Fruit fly (Drosophila melanogaster): Measurements from ENCODE around the gene yip2.

The yip2 gene

DNA sequence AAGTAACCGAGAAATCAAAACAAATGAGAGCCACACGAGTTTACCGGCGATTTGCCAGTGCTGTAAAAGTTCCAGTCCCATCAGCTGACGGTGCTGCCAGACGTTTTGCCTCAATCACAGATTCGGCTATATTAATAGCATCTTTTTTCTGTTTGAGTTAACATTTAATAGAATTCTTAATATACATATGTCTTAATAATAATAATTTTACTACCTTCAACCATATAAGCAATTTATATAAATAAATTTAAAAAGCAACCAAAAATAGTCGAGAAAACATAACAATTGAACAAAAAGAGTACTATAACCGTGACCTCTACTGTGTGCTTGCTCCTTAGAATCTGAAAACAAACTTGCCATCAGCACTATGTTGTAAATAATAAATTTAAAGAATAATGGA, 39.1 kb downstream of the yip2 start, which contains the start of the genes CG13126 and CG4709 (continued):
- TF ChIP-seq wor (GFP tag; IDR thresholded peaks at IDR 0.05) (peak; percentile 64), gem (tag; optimal IDR thresholded peaks at IDR 0.05) (peak; percentile 96), CG10959 (GFP tag; IDR thresholded peaks at IDR 0.05) (peak; percentile 80), Rx (GFP tag; IDR thresholded peaks at IDR 0.05) (peak; percentile 60), seq (GFP tag; IDR thresholded peaks at IDR 0.05) (peak; percentile 66; the same call in 1 of the 2 replicates), CG12155 (GFP tag; optimal IDR thresholded peaks at IDR 0.05) (peak; percentile 86), CG1024 (GFP tag; IDR thresholded peaks at IDR 0.05) (peak; percentile 66; the same call in 1 of the 2 replicates), CG14860 (GFP tag; IDR thresholded peaks at IDR 0.05; ENCODE audit: partially characterized antibody) (no peak), gce (GFP tag; IDR thresholded peaks at IDR 0.05) (peak; percentile 73; the same call in 2 of the 3 replicates), Sox102F (GFP tag; optimal IDR thresholded peaks at IDR 0.05) (peak; percentile 91), CG10462 (GFP tag; optimal IDR thresholded peaks at IDR 0.05) (peak; percentile 73), CG32532 (GFP tag; IDR thresholded peaks at IDR 0.05) (peak; percentile 92), Ptx1 (GFP tag; IDR thresholded peaks at IDR 0.05) (peak; percentile 93), ci (GFP tag; IDR thresholded peaks at IDR 0.05) (peak; percentile 86), CG2889 (GFP tag; IDR thresholded peaks at IDR 0.05) (peak; percentile 74; the same call in 2 of the 3 replicates), CG10274 (GFP tag; optimal IDR thresholded peaks at IDR 0.05) (peak; percentile 16), wdn (GFP tag; IDR thresholded peaks at IDR 0.05) (peak; percentile 71; the same call in 1 of the 2 replicates), CG31224 (GFP tag; IDR thresholded peaks at IDR 0.05) (peak; percentile 79), tin (GFP tag; optimal IDR thresholded peaks at IDR 0.05) (peak; percentile 92), fd3F (GFP tag; optimal IDR thresholded peaks at IDR 0.05) (peak; percentile 83), Dll (GFP tag; IDR thresholded peaks at IDR 0.05; ENCODE audit: partially characterized antibody) (no peak), CG6272 (GFP tag; IDR thresholded peaks at IDR 0.05) (peak; percentile 86), CG1603 (tag; optimal IDR thresholded peaks at IDR 0.05) (peak; percentile 10), CG13424 (tag; optimal IDR thresholded peaks at IDR 0.05) (peak; percentile 92), fd64A (GFP tag; optimal IDR thresholded peaks at IDR 0.05) (no peak), CG15011 (GFP tag; optimal IDR thresholded peaks at IDR 0.05) (peak; percentile 77), Camta (GFP tag; optimal IDR thresholded peaks at IDR 0.05) (peak; percentile 41), inv (GFP tag; IDR thresholded peaks at IDR 0.05; ENCODE audit: partially characterized antibody) (no peak), CG12942 (GFP tag; optimal IDR thresholded peaks at IDR 0.05) (peak; percentile 87), sqz (GFP tag; optimal IDR thresholded peaks at IDR 0.05) (peak; percentile 84), Doc2 (GFP tag; IDR thresholded peaks at IDR 0.05) (no peak), pb (GFP tag; optimal IDR thresholded peaks at IDR 0.05) (no peak), CG16813 (GFP tag; IDR thresholded peaks at IDR 0.05; ENCODE audit: partially characterized antibody) (no peak), CG8388 (GFP tag; optimal IDR thresholded peaks at IDR 0.05) (peak; percentile 90), CG4328 (GFP tag; optimal IDR thresholded peaks at IDR 0.05) (peak; percentile 76), Hand (GFP tag; optimal IDR thresholded peaks at IDR 0.05) (peak; percentile 69), CHES-1-like (GFP tag; optimal IDR thresholded peaks at IDR 0.05) (peak; percentile 37), CG12299 (tag; optimal IDR thresholded peaks at IDR 0.05) (peak; percentile 82), shn (GFP tag; optimal IDR thresholded peaks at IDR 0.05) (no peak), CG13123 (GFP tag; optimal IDR thresholded peaks at IDR 0.05) (peak; percentile 75), CG7928 (GFP tag; optimal IDR thresholded peaks at IDR 0.05) (peak; percentile 46), CG17912 (GFP tag; optimal IDR thresholded peaks at IDR 0.05) (peak; percentile 29), CG13894 (tag; optimal IDR thresholded peaks at IDR 0.05) (peak; percentile 87), HLH54F (GFP tag; optimal IDR thresholded peaks at IDR 0.05) (peak; percentile 6), psq (GFP tag; optimal IDR thresholded peaks at IDR 0.05) (peak; percentile 64), Hr39 (optimal IDR thresholded peaks at IDR 0.05) (no peak), CG10321 (GFP tag; IDR thresholded peaks at IDR 0.05) (peak; percentile 58), pnt (GFP tag; optimal IDR thresholded peaks at IDR 0.05) (peak; percentile 33), Ets97D (GFP tag; optimal IDR thresholded peaks at IDR 0.05) (peak; percentile 61), tap (tag; optimal IDR thresholded peaks at IDR 0.05) (peak; percentile 92), Eip74EF (GFP tag; optimal IDR thresholded peaks at IDR 0.05) (peak in 1 of 2 experiments; percentile 94)

Measured in whole organism, embryonic.